Worm (Caenorhabditis elegans): ENCODE data around the gene chil-24.

- no peak for TF ChIP-seq aly-2 (tag; optimal IDR thresholded peaks at IDR 0.05)
- no peak for TF ChIP-seq peb-1 (tag; optimal IDR thresholded peaks at IDR 0.05)
- no peak for TF ChIP-seq nhr-11 (tag; optimal IDR thresholded peaks at IDR 0.05)
- no peak for TF ChIP-seq unc-39 (tag; optimal IDR thresholded peaks at IDR 0.05)
- no peak for TF ChIP-seq lin-39 (tag; optimal IDR thresholded peaks at IDR 0.05)
- TF ChIP-seq elt-1 (tag; optimal IDR thresholded peaks at IDR 0.05): no peak
- TF ChIP-seq skn-1 (tag; optimal IDR thresholded peaks at IDR 0.05): no peak
- no peak for TF ChIP-seq ama-1 (optimal IDR thresholded peaks at IDR 0.05)
- TF ChIP-seq nhr-237 (tag; optimal IDR thresholded peaks at IDR 0.05): no peak
- no peak for TF ChIP-seq sem-4 (tag; optimal IDR thresholded peaks at IDR 0.05)
These were observed 35.6 kb upstream of the chil-24 start, which contains the start of gene srg-22 for ce11 chrII:3093352-3093751.
